Worm (Caenorhabditis elegans) whole organism, L4/young adult: ENCODE measurements around the gene ugt-11.

ENCODE experiments used
- W03F9.2 ChIP-seq: fragments of 150-350 bp; optimal IDR thresholded peaks from 2 replicates; lab custom pipeline; 2014; ENCODE audit warnings: missing biosample characterization, missing genetic modification characterization
- dao-5 ChIP-seq: sonication (generic microtip); optimal IDR thresholded peaks from 2 replicates; lab custom pipeline; 2016; ENCODE audit warnings: missing genotype, missing genetic modification characterization, moderate library complexity, missing compliant biosample characterization
- him-1 ChIP-seq: sonication (generic microtip); optimal IDR thresholded peaks from 2 replicates; lab custom pipeline; 2016; ENCODE audit warnings: missing genotype, missing genetic modification reagents, missing genetic modification characterization, missing compliant biosample characterization

DNA sequence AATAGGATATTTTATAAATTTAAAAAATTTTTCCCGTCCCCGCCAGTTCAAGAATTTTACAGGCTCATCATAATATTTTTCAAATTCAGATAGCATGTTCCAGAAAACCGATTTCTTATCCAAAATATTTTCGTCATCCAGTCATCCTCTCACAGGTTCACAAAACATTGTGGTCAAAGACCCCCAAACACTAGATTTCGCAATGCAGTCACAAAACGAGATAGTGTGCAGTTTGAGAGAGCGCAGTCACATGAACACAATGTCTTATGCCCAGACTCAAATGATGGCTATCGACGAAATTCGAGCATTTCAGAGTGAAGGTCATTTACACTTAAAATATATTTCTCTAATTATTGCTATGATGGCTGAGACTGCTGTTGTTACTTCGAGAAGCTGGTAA, 50.3 kb downstream of the ugt-11 start, which contains the start of gene abhd-5.2:
- no peak for TF ChIP-seq dao-5 (tag; lab: Kevin White, UChicago)
- no peak for TF ChIP-seq him-1
- TF ChIP-seq W03F9.2 (tag; lab: Kevin White, UChicago): peak; percentile 11
